1 fruit fly cellular context compared by ENCODE assay signal in genomic region chr2L:19019160-19019592, dm6.
TF ChIP-seq lines count a peak whose summit lies in the region.

No protein-coding gene starts in this region.

TF ChIP-seq in whole organism, embryonic, 481 proteins besides CTCF, POLR2A, EP300 and RAD21 (continued from another document):
- TF ChIP-seq CrebB (tag; optimal IDR thresholded peaks at IDR 0.05; lab: Kevin White, UChicago) (no peak), MESR4 (GFP tag; optimal IDR thresholded peaks at IDR 0.05; lab: Kevin White, UChicago) (no peak), mam (GFP tag; optimal IDR thresholded peaks at IDR 0.05; lab: Kevin White, UChicago) (peak; percentile 44), CG3995 (GFP tag; optimal IDR thresholded peaks at IDR 0.05; lab: Kevin White, UChicago) (no peak), CG16813 (GFP tag; IDR thresholded peaks at IDR 0.05; lab: Robert Waterston, UW; ENCODE audit: partially characterized antibody) (no peak), CG7839 (tag; optimal IDR thresholded peaks at IDR 0.05; lab: Kevin White, UChicago) (peak; percentile 38), CG11696 (GFP tag; IDR thresholded peaks at IDR 0.05; lab: Robert Waterston, UW) (no peak), CG31441 (GFP tag; IDR thresholded peaks at IDR 0.05; lab: Robert Waterston, UW) (0 out of 2 replicates have a peak, but pooled peaks have one; percentile 30), seq (GFP tag; IDR thresholded peaks at IDR 0.05; lab: Robert Waterston, UW) (peak; percentile 19; the same call in 1 of the 2 replicates), gem (tag; optimal IDR thresholded peaks at IDR 0.05; lab: Kevin White, UChicago) (peak; percentile 51), CG4424 (GFP tag; optimal IDR thresholded peaks at IDR 0.05; lab: Kevin White, UChicago) (peak; percentile 35), CG17385 (GFP tag; optimal IDR thresholded peaks at IDR 0.05; lab: Kevin White, UChicago) (peak; percentile 31), tup (GFP tag; optimal IDR thresholded peaks at IDR 0.05; lab: Kevin White, UChicago) (no peak), CG13775 (GFP tag; optimal IDR thresholded peaks at IDR 0.05; lab: Kevin White, UChicago) (peak; percentile 35), dmrt11E (tag; optimal IDR thresholded peaks at IDR 0.05; lab: Kevin White, UChicago) (no peak), Oli (tag; optimal IDR thresholded peaks at IDR 0.05; lab: Kevin White, UChicago) (peak; percentile 48), CG15011 (GFP tag; optimal IDR thresholded peaks at IDR 0.05; lab: Kevin White, UChicago) (peak; percentile 10), grau (tag; optimal IDR thresholded peaks at IDR 0.05; lab: Kevin White, UChicago) (peak; percentile 27), Hand (GFP tag; optimal IDR thresholded peaks at IDR 0.05; lab: Kevin White, UChicago) (peak; percentile 39), CG8924 (tag; optimal IDR thresholded peaks at IDR 0.05; lab: Kevin White, UChicago) (peak; percentile 28), CG3281 (GFP tag; optimal IDR thresholded peaks at IDR 0.05; lab: Kevin White, UChicago) (peak; percentile 45), CG7786 (GFP tag; optimal IDR thresholded peaks at IDR 0.05; lab: Kevin White, UChicago) (peak; percentile 6), CG15269 (tag; optimal IDR thresholded peaks at IDR 0.05; lab: Kevin White, UChicago) (peak; percentile 44), CG12659 (GFP tag; optimal IDR thresholded peaks at IDR 0.05; lab: Kevin White, UChicago) (peak; percentile 31), Asciz (GFP tag; optimal IDR thresholded peaks at IDR 0.05; lab: Kevin White, UChicago) (peak; percentile 5), CG12391 (tag; optimal IDR thresholded peaks at IDR 0.05; lab: Kevin White, UChicago) (peak; percentile 7), CG17829 (tag; optimal IDR thresholded peaks at IDR 0.05; lab: Kevin White, UChicago) (peak; percentile 4), lola (GFP tag; optimal IDR thresholded peaks at IDR 0.05; lab: Kevin White, UChicago) (peak in 1 of 3 experiments; percentile 15), Meics (GFP tag; optimal IDR thresholded peaks at IDR 0.05; lab: Kevin White, UChicago) (peak; percentile 73)
